Worm (Caenorhabditis elegans): ENCODE results near the gene idpp-1.
A peak's percentile ranks its signal among the peaks of the same experiment; 100 is the strongest.

idpp-1 gene

ce11 chrIII:783254-783753 is 42.8 kb downstream of the idpp-1 start, which contains the start of the genes dagl-2 and ppm-1.G (continued):
- TF ChIP-seq lir-3 (tag; optimal IDR thresholded peaks at IDR 0.05): no peak
- TF ChIP-seq mdl-1 (tag; optimal IDR thresholded peaks at IDR 0.05): no peak
- TF ChIP-seq nhr-76 (tag; optimal IDR thresholded peaks at IDR 0.05): no peak
- TF ChIP-seq lin-29 (GFP tag; IDR thresholded peaks at IDR 0.05): no peak
- peak; percentile 9 for TF ChIP-seq pqm-1 (tag; optimal IDR thresholded peaks at IDR 0.05)
- TF ChIP-seq saeg-2 (GFP tag; IDR thresholded peaks at IDR 0.05): no peak
- no peak for TF ChIP-seq cey-2 (tag; optimal IDR thresholded peaks at IDR 0.05; ENCODE audit: borderline replicate concordance, insufficient read depth)
- peak; percentile 90 for TF ChIP-seq unc-130 (GFP tag; optimal IDR thresholded peaks at IDR 0.05)
- no peak for TF ChIP-seq attf-4 (tag; optimal IDR thresholded peaks at IDR 0.05)
- TF ChIP-seq pha-4 (GFP tag; IDR thresholded peaks at IDR 0.05): no peak
- peak; percentile 31 for TF ChIP-seq pha-4 (tag; optimal IDR thresholded peaks at IDR 0.05)
- TF ChIP-seq ama-1 (optimal IDR thresholded peaks at IDR 0.05): no peak
- TF ChIP-seq jun-1 (tag; optimal IDR thresholded peaks at IDR 0.05): no peak
- TF ChIP-seq ceh-82 (tag; optimal IDR thresholded peaks at IDR 0.05): no peak
- no peak for TF ChIP-seq arid-1 (GFP tag; conservative IDR thresholded peaks at IDR 0.05)
- peak; percentile 52 for TF ChIP-seq fkh-10 (GFP tag; optimal IDR thresholded peaks at IDR 0.05)
- peak; percentile 57 for TF ChIP-seq dve-1 (tag; optimal IDR thresholded peaks at IDR 0.05; ENCODE audit: insufficient read depth)
- TF ChIP-seq daf-12 (tag; optimal IDR thresholded peaks at IDR 0.05): no peak

ce11 chrIII:789604-790003 is 49.1 kb downstream of the idpp-1 start:
- no peak for TF ChIP-seq T26A8.4 (GFP tag; IDR thresholded peaks at IDR 0.05)
- TF ChIP-seq madf-9 (GFP tag; conservative IDR thresholded peaks at IDR 0.05): no peak
- peak; percentile 34 for TF ChIP-seq aha-1 (tag)
- TF ChIP-seq cey-2 (tag; optimal IDR thresholded peaks at IDR 0.05; ENCODE audit: borderline replicate concordance, insufficient read depth): no peak
- TF ChIP-seq nhr-111 (GFP tag; optimal IDR thresholded peaks at IDR 0.05): no peak

ce11 chrIII:790591-790990 is 50.1 kb downstream of the idpp-1 start:
- TF ChIP-seq nhr-25 (tag; optimal IDR thresholded peaks at IDR 0.05; ENCODE audit: borderline replicate concordance, insufficient read depth) (no peak), ceh-32 (tag; optimal IDR thresholded peaks at IDR 0.05; ENCODE audit: poor library complexity) (no peak), lir-3 (tag; optimal IDR thresholded peaks at IDR 0.05) (no peak), ceh-62 (tag; optimal IDR thresholded peaks at IDR 0.05) (no peak), Y48G9A.11 (GFP tag; IDR thresholded peaks at IDR 0.05) (no peak), sdz-12 (GFP tag; optimal IDR thresholded peaks at IDR 0.05) (no peak), lsy-2 (tag; optimal IDR thresholded peaks at IDR 0.05) (no peak), unc-130 (GFP tag; optimal IDR thresholded peaks at IDR 0.05) (no peak)
